Fruit fly (Drosophila melanogaster): ENCODE data around the gene tara.

tara gene

DNA sequence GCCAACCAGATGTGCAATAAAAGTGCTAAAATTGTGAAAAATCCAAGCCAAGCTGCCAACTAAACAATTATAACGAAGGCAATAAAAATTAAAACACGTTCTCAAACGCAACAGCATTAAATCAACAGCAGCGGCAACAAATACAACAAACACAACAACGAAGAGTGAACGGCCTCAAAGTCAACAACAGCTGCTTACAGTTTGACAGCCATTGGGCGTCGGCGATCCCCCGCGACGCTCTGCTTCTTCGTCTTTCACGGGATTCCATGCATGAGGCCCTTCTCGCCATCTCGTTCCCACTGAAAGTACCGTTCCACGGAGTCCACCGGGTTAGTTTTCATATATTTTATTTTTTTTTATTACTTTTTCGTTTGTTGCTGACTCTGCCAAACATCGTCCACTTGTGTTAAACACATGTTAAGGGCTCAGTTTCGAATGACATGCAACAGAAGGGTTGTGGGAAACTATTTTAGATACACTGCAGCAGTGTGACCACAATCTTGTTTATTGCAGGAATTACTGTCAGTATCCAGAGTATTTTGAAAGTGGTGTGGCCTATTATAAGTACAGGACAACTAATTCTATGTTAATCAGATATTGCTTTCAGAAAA lies 56.7 kb downstream of the tara start (continued):
- TF ChIP-seq insv (GFP tag; optimal IDR thresholded peaks at IDR 0.05) (peak in 1 of 2 experiments; percentile 53), CG3163 (GFP tag; optimal IDR thresholded peaks at IDR 0.05) (peak; percentile 1), Sox100B (GFP tag; optimal IDR thresholded peaks at IDR 0.05) (peak; percentile 27), CG30403 (GFP tag; optimal IDR thresholded peaks at IDR 0.05) (no peak), Dll (GFP tag; IDR thresholded peaks at IDR 0.05; ENCODE audit: partially characterized antibody) (no peak), rib (GFP tag; IDR thresholded peaks at IDR 0.05) (0 out of 2 replicates have a peak, but pooled peaks have one; percentile 31), kni (GFP tag; optimal IDR thresholded peaks at IDR 0.05) (peak; percentile 81), zf30C (GFP tag; optimal IDR thresholded peaks at IDR 0.05) (peak; percentile 13), sim (GFP tag; IDR thresholded peaks at IDR 0.05) (no peak), dan (GFP tag; IDR thresholded peaks at IDR 0.05) (no peak), CG14710 (tag; optimal IDR thresholded peaks at IDR 0.05) (peak; percentile 96), pros (GFP tag; optimal IDR thresholded peaks at IDR 0.05) (peak; percentile 68), sd (tag; optimal IDR thresholded peaks at IDR 0.05) (peak; percentile 16), CG9817 (tag; optimal IDR thresholded peaks at IDR 0.05) (no peak), CG10565 (GFP tag; optimal IDR thresholded peaks at IDR 0.05) (no peak), dpn (GFP tag; optimal IDR thresholded peaks at IDR 0.05) (peak in 1 of 2 experiments; percentile 7), stwl (tag; optimal IDR thresholded peaks at IDR 0.05) (peak; percentile 98), fru (optimal IDR thresholded peaks at IDR 0.05) (no peak), Xrp1 (GFP tag; IDR thresholded peaks at IDR 0.05) (peak; percentile 24), mam (GFP tag; optimal IDR thresholded peaks at IDR 0.05) (no peak), CG8478 (optimal IDR thresholded peaks at IDR 0.05) (no peak), HLHmδ (GFP tag; optimal IDR thresholded peaks at IDR 0.05) (peak; percentile 41), chinmo (GFP tag; IDR thresholded peaks at IDR 0.05; ENCODE audit: partially characterized antibody) (peak; percentile 75; the same call in 1 of the 4 replicates), en (GFP tag; optimal IDR thresholded peaks at IDR 0.05) (no peak), Trl (optimal IDR thresholded peaks at IDR 0.05) (no peak), Trl (GFP tag; optimal IDR thresholded peaks at IDR 0.05) (no peak), sc (optimal IDR thresholded peaks at IDR 0.05) (no peak), sc (GFP tag; optimal IDR thresholded peaks at IDR 0.05) (peak; percentile 24), CG1024 (GFP tag; IDR thresholded peaks at IDR 0.05) (peak; percentile 42; the same call in 1 of the 2 replicates), crol (GFP tag; IDR thresholded peaks at IDR 0.05) (peak; percentile 60), CG7357 (GFP tag; IDR thresholded peaks at IDR 0.05) (0 out of 3 replicates have a peak, but pooled peaks have one; percentile 32), hb (GFP tag; IDR thresholded peaks at IDR 0.05; ENCODE audit: partially characterized antibody) (no peak), CG11695 (GFP tag; IDR thresholded peaks at IDR 0.05) (no peak), CG3065 (GFP tag; optimal IDR thresholded peaks at IDR 0.05) (no peak), CG14965 (GFP tag; optimal IDR thresholded peaks at IDR 0.05; ENCODE audit: borderline replicate concordance) (no peak), nom (GFP tag; optimal IDR thresholded peaks at IDR 0.05) (peak; percentile 4), CG4820 (GFP tag; optimal IDR thresholded peaks at IDR 0.05) (peak; percentile 11), CG3281 (GFP tag; optimal IDR thresholded peaks at IDR 0.05) (no peak), lov (optimal IDR thresholded peaks at IDR 0.05) (no peak), lov (GFP tag; IDR thresholded peaks at IDR 0.05) (0 out of 3 replicates have a peak, but pooled peaks have one; percentile 54), CG10462 (GFP tag; optimal IDR thresholded peaks at IDR 0.05) (peak; percentile 33), CG6254 (GFP tag; optimal IDR thresholded peaks at IDR 0.05) (peak; percentile 11), CG5245 (GFP tag; optimal IDR thresholded peaks at IDR 0.05) (no peak), CG10321 (GFP tag; IDR thresholded peaks at IDR 0.05) (peak; percentile 32; the same call in 1 of the 2 replicates), cad (GFP tag; optimal IDR thresholded peaks at IDR 0.05) (peak; percentile 88), Sry-β (GFP tag; optimal IDR thresholded peaks at IDR 0.05) (no peak), Blimp-1 (GFP tag; optimal IDR thresholded peaks at IDR 0.05) (no peak), nau (GFP tag; optimal IDR thresholded peaks at IDR 0.05) (peak; percentile 15), sug (tag; optimal IDR thresholded peaks at IDR 0.05) (peak; percentile 98), CG10979 (tag; optimal IDR thresholded peaks at IDR 0.05) (peak; percentile 11), ATbp (GFP tag; optimal IDR thresholded peaks at IDR 0.05) (peak; percentile 19)
